Fruit fly (Drosophila melanogaster) Kc167 (cell line): ENCODE measurements around the gene ApepP.

Experiments
- Myc ChIP-seq: fragments of >200 bp; optimal IDR thresholded peaks from 2 replicates; lab custom pipeline; 2017; ENCODE audit warnings: missing external identifiers
- psq ChIP-seq: fragments of >200 bp; optimal IDR thresholded peaks from 2 replicates; lab custom pipeline; 2017; ENCODE audit warnings: missing external identifiers

dm6 chr2L:16876555-16876954 is 33.7 kb downstream of the ApepP start:
- TF ChIP-seq psq (lab: Kevin White, UChicago) (no peak), Myc (lab: Kevin White, UChicago) (no peak)
